Worm (Caenorhabditis elegans) whole organism, L3 larva: ENCODE results near the gene tag-196.

ENCODE experiments used
- fos-1 ChIP-seq: fragments of 150-350 bp; optimal IDR thresholded peaks from 2 replicates; lab custom pipeline; 2014; ENCODE audit warnings: missing biosample characterization, missing genetic modification characterization
- mdl-1 ChIP-seq: fragments of 150-350 bp; optimal IDR thresholded peaks from 2 replicates; lab custom pipeline; 2014; ENCODE audit warnings: missing biosample characterization, missing genetic modification characterization
- nhr-11 ChIP-seq: fragments of 150-350 bp; optimal IDR thresholded peaks from 2 replicates; lab custom pipeline; 2014; ENCODE audit warnings: missing biosample characterization, missing genetic modification characterization
- nhr-12 ChIP-seq: fragments of 150-350 bp; optimal IDR thresholded peaks from 2 replicates; lab custom pipeline; 2014; ENCODE audit warnings: missing biosample characterization, missing genetic modification characterization
- nhr-237 ChIP-seq: fragments of 150-350 bp; optimal IDR thresholded peaks from 2 replicates; lab custom pipeline; 2014; ENCODE audit warnings: missing biosample characterization, missing genetic modification characterization
- pha-4 ChIP-seq: fragments of 150-350 bp; optimal IDR thresholded peaks from 2 replicates; lab custom pipeline; 2014; ENCODE audit warnings: missing biosample characterization, missing genetic modification reagents, missing genetic modification characterization
- pqm-1 ChIP-seq: fragments of 150-350 bp; optimal IDR thresholded peaks from 2 replicates; lab custom pipeline; 2017; ENCODE audit warnings: missing biosample characterization, missing genetic modification characterization, inconsistent platforms
- skn-1 ChIP-seq: fragments of 150-350 bp; optimal IDR thresholded peaks from 2 replicates; lab custom pipeline; 2014; ENCODE audit warnings: missing biosample characterization, missing genetic modification characterization
- snpc-4 ChIP-seq: fragments of 150-350 bp; optimal IDR thresholded peaks from 2 replicates; lab custom pipeline; 2014; ENCODE audit warnings: missing biosample characterization, missing genetic modification characterization
- tbx-2 ChIP-seq: sonication (generic microtip); optimal IDR thresholded peaks from 2 replicates; lab custom pipeline; 2016; ENCODE audit warnings: mild to moderate bottlenecking, missing genetic modification characterization, missing compliant biosample characterization
- unc-39 ChIP-seq: sonication (generic microtip); optimal IDR thresholded peaks from 4 replicates; lab custom pipeline; 2017; ENCODE audit warnings: missing biosample characterization, missing genetic modification characterization
- unc-62 ChIP-seq: fragments of 150-350 bp; sonication (generic microtip); optimal IDR thresholded peaks from 4 replicates; lab custom pipeline; 2014; ENCODE audit warnings: missing biosample characterization, missing genetic modification reagents, missing genetic modification characterization
- zag-1 ChIP-seq: fragments of 150-350 bp; optimal IDR thresholded peaks from 2 replicates; lab custom pipeline; 2014; ENCODE audit warnings: missing biosample characterization, missing genetic modification characterization

DNA sequence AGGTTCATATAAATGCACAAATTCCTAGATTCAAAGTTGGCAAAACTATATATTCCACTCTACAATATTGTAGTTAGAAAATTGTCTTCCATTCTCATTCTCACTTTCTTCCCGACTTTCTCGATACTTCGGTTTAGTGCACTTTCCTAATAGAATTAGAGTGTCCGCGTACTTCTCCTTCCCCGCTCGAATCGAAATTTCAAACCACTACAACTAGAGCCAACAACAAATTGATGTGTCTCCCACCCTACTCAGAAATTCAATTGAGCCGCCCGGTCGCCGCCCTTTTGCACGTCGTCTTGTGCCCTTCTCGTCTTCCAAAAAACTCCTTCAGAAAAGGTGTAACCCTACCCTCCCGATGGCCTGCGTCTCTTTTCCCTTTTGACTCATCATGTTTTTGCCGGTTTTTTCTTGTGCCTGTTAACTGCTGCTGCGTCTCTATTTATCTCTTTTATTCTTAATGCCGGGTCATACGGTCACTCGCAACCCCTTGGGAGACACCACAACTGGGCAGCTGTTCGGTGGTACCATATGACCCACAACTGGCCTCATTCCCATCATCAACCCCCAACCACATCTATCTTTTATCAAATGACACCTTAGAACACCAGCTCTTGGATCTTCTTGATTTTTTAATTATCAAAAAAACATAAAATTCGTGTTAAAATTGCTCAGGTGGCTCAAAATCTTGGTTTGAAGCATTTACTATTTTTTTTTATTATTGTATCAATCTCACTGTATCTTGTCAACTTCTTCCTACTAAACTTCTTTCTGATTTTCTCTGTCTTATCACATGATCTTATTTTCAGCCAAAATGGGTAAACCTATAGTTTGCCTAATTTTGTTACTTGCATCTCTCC lies at the start of gene tag-196:
- TF ChIP-seq skn-1 (tag; lab: Kevin White, UChicago) (no peak), snpc-4 (tag; lab: Kevin White, UChicago) (no peak), nhr-237 (no peak), nhr-12 (no peak), zag-1 (tag; lab: Kevin White, UChicago) (no peak), fos-1 (no peak), unc-62 (GFP tag; lab: Kevin White, UChicago) (no peak), tbx-2 (tag; lab: Kevin White, UChicago) (no peak), pha-4 (tag; lab: Kevin White, UChicago) (no peak), mdl-1 (tag; lab: Kevin White, UChicago) (no peak), nhr-11 (tag; lab: Kevin White, UChicago) (no peak), unc-39 (tag; lab: Kevin White, UChicago) (no peak), pqm-1 (no peak)
